Fruit fly (Drosophila melanogaster) whole organism, prepupa: Measurements from ENCODE around the gene ND-30.

Experiments used
- CG10631 ChIP-seq: fragments of 200-800 bp; sonication (Bioruptor generic); optimal IDR thresholded peaks from 2 replicates; lab custom pipeline; 2016; ENCODE audit warnings: missing biosample characterization, missing genetic modification characterization
- CG10669 ChIP-seq: fragments of 200-800 bp; sonication (Bioruptor generic); optimal IDR thresholded peaks from 3 replicates; lab custom pipeline; 2018; ENCODE audit warnings: missing biosample characterization, mild to moderate bottlenecking, missing genetic modification characterization, moderate library complexity
- CG11762 ChIP-seq: fragments of 200-800 bp; sonication (Bioruptor generic); optimal IDR thresholded peaks from 3 replicates; lab custom pipeline; 2016; ENCODE audit warnings: missing biosample characterization, missing genetic modification characterization; ENCODE audit not compliant: insufficient read depth
- CG15336 ChIP-seq: fragments of 200-800 bp; sonication (Bioruptor generic); IDR thresholded peaks from 2 replicates; pipeline ENCODE4 v1.3.6; 2022; ENCODE audit warnings: missing biosample characterization, missing genetic modification characterization
- CG1621 ChIP-seq: fragments of 200-800 bp; sonication (Bioruptor generic); optimal IDR thresholded peaks from 3 replicates; lab custom pipeline; 2018; ENCODE audit warnings: missing biosample characterization, mild to moderate bottlenecking, missing genetic modification characterization
- CG16779 ChIP-seq: fragments of 200-800 bp; sonication (Bioruptor generic); optimal IDR thresholded peaks from 3 replicates; lab custom pipeline; 2017; ENCODE audit warnings: missing biosample characterization, mild to moderate bottlenecking, missing genetic modification characterization
- CG3032 ChIP-seq: fragments of 200-800 bp; optimal IDR thresholded peaks from 2 replicates; lab custom pipeline; 2019; ENCODE audit warnings: missing biosample characterization, mild to moderate bottlenecking, missing genetic modification characterization, moderate library complexity
- CG34406 ChIP-seq: fragments of 200-800 bp; sonication (Bioruptor generic); optimal IDR thresholded peaks from 3 replicates; lab custom pipeline; 2016; ENCODE audit warnings: missing biosample characterization, missing genetic modification characterization
- CG3919 ChIP-seq: fragments of 200-800 bp; sonication (Bioruptor generic); optimal IDR thresholded peaks from 3 replicates; lab custom pipeline; 2016; ENCODE audit warnings: missing biosample characterization, missing genetic modification characterization
- CG6163 ChIP-seq: fragments of 200-800 bp; sonication (Bioruptor generic); IDR thresholded peaks from 3 replicates; pipeline ENCODE4 v1.3.6; 2022; ENCODE audit warnings: missing biosample characterization, missing genetic modification characterization
- CG6276 ChIP-seq: fragments of 200-800 bp; sonication (Bioruptor generic); optimal IDR thresholded peaks from 2 replicates; lab custom pipeline; 2017; ENCODE audit warnings: missing biosample characterization, mild to moderate bottlenecking, missing genetic modification characterization
- CG6792 ChIP-seq: fragments of 200-800 bp; sonication (Bioruptor generic); optimal IDR thresholded peaks from 3 replicates; lab custom pipeline; 2016; ENCODE audit warnings: missing biosample characterization, missing genetic modification characterization
- CG6808 ChIP-seq: fragments of 200-800 bp; sonication (Bioruptor generic); optimal IDR thresholded peaks from 3 replicates; lab custom pipeline; 2017; ENCODE audit warnings: missing biosample characterization, missing genetic modification characterization, mild to moderate bottlenecking, moderate library complexity, missing genetic modification reagents
- CG6854 ChIP-seq: fragments of 200-800 bp; sonication (Bioruptor generic); optimal IDR thresholded peaks from 2 replicates; lab custom pipeline; 2017; ENCODE audit warnings: missing biosample characterization, mild to moderate bottlenecking, missing genetic modification characterization
- CG8119 ChIP-seq: fragments of 200-800 bp; sonication (Bioruptor generic); IDR thresholded peaks from 3 replicates; pipeline ENCODE4 v1.3.6; 2022; ENCODE audit warnings: missing biosample characterization, missing genetic modification characterization
- CG8632 ChIP-seq: fragments of 200-800 bp; sonication (Bioruptor generic); optimal IDR thresholded peaks from 3 replicates; lab custom pipeline; 2016; ENCODE audit warnings: missing biosample characterization, missing genetic modification characterization
- CG9139 ChIP-seq: fragments of 200-800 bp; sonication (Bioruptor generic); optimal IDR thresholded peaks from 3 replicates; lab custom pipeline; 2017; ENCODE audit warnings: missing biosample characterization, mild to moderate bottlenecking, missing genetic modification characterization
- Eip75B ChIP-seq: fragments of 200-800 bp; sonication (Bioruptor generic); optimal IDR thresholded peaks from 3 replicates; lab custom pipeline; 2016; ENCODE audit warnings: missing biosample characterization, missing genetic modification characterization
- Eip78C ChIP-seq: fragments of 200-800 bp; sonication (Bioruptor generic); peaks from one replicate; lab custom pipeline; 2016; ENCODE audit warnings: missing biosample characterization, missing genetic modification characterization
- Hr4 ChIP-seq: fragments of 200-800 bp; sonication (Bioruptor generic); optimal IDR thresholded peaks from 3 replicates; lab custom pipeline; 2016; ENCODE audit warnings: missing biosample characterization, missing genetic modification characterization
- Lpt ChIP-seq: fragments of 200-800 bp; sonication (Bioruptor generic); optimal IDR thresholded peaks from 3 replicates; lab custom pipeline; 2016; ENCODE audit warnings: missing biosample characterization, missing genetic modification characterization
- Smox ChIP-seq: fragments of 200-800 bp; sonication (Bioruptor generic); optimal IDR thresholded peaks from 3 replicates; lab custom pipeline; 2016; ENCODE audit warnings: missing biosample characterization, missing genetic modification characterization
- Sox14 ChIP-seq: fragments of 200-800 bp; sonication (Bioruptor generic); optimal IDR thresholded peaks from 3 replicates; lab custom pipeline; 2016; ENCODE audit warnings: missing biosample characterization, missing genetic modification characterization
- Sox15 ChIP-seq: fragments of 200-800 bp; sonication (Bioruptor generic); optimal IDR thresholded peaks from 3 replicates; lab custom pipeline; 2016; ENCODE audit warnings: missing biosample characterization, missing genetic modification characterization
- cyc ChIP-seq: fragments of 200-800 bp; sonication (Bioruptor generic); optimal IDR thresholded peaks from 3 replicates; lab custom pipeline; 2016; ENCODE audit warnings: missing biosample characterization, missing genetic modification characterization
- dac ChIP-seq: fragments of 200-800 bp; sonication (Bioruptor generic); optimal IDR thresholded peaks from 2 replicates; lab custom pipeline; 2017; ENCODE audit warnings: missing biosample characterization, mild to moderate bottlenecking, missing genetic modification characterization
- dsx ChIP-seq: fragments of 200-800 bp; optimal IDR thresholded peaks from 3 replicates; lab custom pipeline; 2019; ENCODE audit warnings: missing biosample characterization, mild to moderate bottlenecking, missing genetic modification characterization, moderate library complexity; ENCODE audit not compliant: poor library complexity, severe bottlenecking
- eg ChIP-seq: fragments of 200-800 bp; sonication (Bioruptor generic); IDR thresholded peaks from 3 replicates; pipeline ENCODE4 v1.3.6; 2022; ENCODE audit warnings: missing biosample characterization, missing genetic modification characterization
- fd59A ChIP-seq: fragments of 200-800 bp; sonication (Bioruptor generic); optimal IDR thresholded peaks from 2 replicates; lab custom pipeline; 2017; ENCODE audit warnings: missing biosample characterization, mild to moderate bottlenecking, missing genetic modification characterization, missing genetic modification reagents
- fkh ChIP-seq: fragments of 200-800 bp; sonication (Bioruptor generic); optimal IDR thresholded peaks from 3 replicates; lab custom pipeline; 2017; ENCODE audit warnings: missing biosample characterization, mild to moderate bottlenecking, missing genetic modification characterization, moderate library complexity
- lz ChIP-seq: fragments of 200-800 bp; sonication (Bioruptor generic); optimal IDR thresholded peaks from 3 replicates; lab custom pipeline; 2016; ENCODE audit warnings: missing biosample characterization, missing genetic modification characterization
- spab ChIP-seq: fragments of 200-800 bp; sonication (Bioruptor generic); optimal IDR thresholded peaks from 2 replicates; lab custom pipeline; 2017; ENCODE audit warnings: missing biosample characterization, mild to moderate bottlenecking, missing genetic modification characterization, missing genetic modification reagents
- ss ChIP-seq, 2 experiments: fragments of 200-800 bp; sonication (Bioruptor generic); optimal IDR thresholded peaks; 2 replicates in 1 of 2; 3 replicates in 1 of 2; lab custom pipeline; 2017 to 2018; ENCODE audit warnings: mild to moderate bottlenecking in 2 of 2, missing biosample characterization in 2 of 2, missing genetic modification characterization in 2 of 2, moderate library complexity in 1 of 2
- svp ChIP-seq: fragments of 200-800 bp; sonication (Bioruptor generic); peaks from one replicate; lab custom pipeline; 2016; ENCODE audit warnings: missing biosample characterization, missing genetic modification characterization
- topi ChIP-seq: fragments of 200-800 bp; sonication (Bioruptor generic); optimal IDR thresholded peaks from 3 replicates; lab custom pipeline; 2016; ENCODE audit warnings: missing biosample characterization, missing genetic modification characterization
- vri ChIP-seq: fragments of 200-800 bp; sonication (Bioruptor generic); optimal IDR thresholded peaks from 3 replicates; lab custom pipeline; 2016; ENCODE audit warnings: missing biosample characterization, mild to moderate bottlenecking, missing genetic modification characterization

Gene ND-30

dm6 chr3L:3161968-3162367 lies 2.6 kb upstream of the ND-30 start, which contains the start of gene rasp:
rasp (plus strand) TSS chr3L:3162180.
- TF ChIP-seq CG3032 (tag; lab: Kevin White, UChicago) (no peak), CG1621 (tag; lab: Kevin White, UChicago) (peak; percentile 90)

dm6 chr3L:3157651-3158050 lies 1.7 kb downstream of the ND-30 start:
- TF ChIP-seq Hr4 (no peak), Sox14 (GFP tag; lab: Kevin White, UChicago) (no peak), lz (GFP tag; lab: Kevin White, UChicago) (no peak), eg (GFP tag; lab: Robert Waterston, UW) (no peak), dac (GFP tag; lab: Kevin White, UChicago) (no peak), Smox (GFP tag; lab: Kevin White, UChicago) (no peak), CG3919 (GFP tag; lab: Kevin White, UChicago) (no peak), ss (GFP tag; optimal IDR thresholded peaks at IDR 0.05; lab: Kevin White, UChicago) (no peak), Sox15 (GFP tag; lab: Kevin White, UChicago) (no peak), CG16779 (tag; lab: Kevin White, UChicago) (no peak), vri (GFP tag; lab: Kevin White, UChicago) (no peak), topi (GFP tag; lab: Kevin White, UChicago) (no peak)

dm6 chr3L:3150376-3150775 lies 9.0 kb downstream of the ND-30 start:
- TF ChIP-seq CG6163 (GFP tag; lab: Robert Waterston, UW), result no peak
- TF ChIP-seq fkh (GFP tag; lab: Kevin White, UChicago), result no peak
- TF ChIP-seq Lpt (GFP tag; lab: Kevin White, UChicago), result no peak
- TF ChIP-seq Sox15 (GFP tag; lab: Kevin White, UChicago), result no peak
- no peak for TF ChIP-seq Eip78C
- no peak for TF ChIP-seq CG10631 (GFP tag; lab: Kevin White, UChicago)

- TF ChIP-seq CG6163 (GFP tag; lab: Robert Waterston, UW) (peak; percentile 10; the same call in 1 of the 3 replicates), vri (GFP tag; lab: Kevin White, UChicago) (peak; percentile 99), CG15336 (GFP tag; lab: Robert Waterston, UW) (peak; percentile 50), Eip75B (no peak), topi (GFP tag; lab: Kevin White, UChicago) (no peak), svp (GFP tag; lab: Kevin White, UChicago) (peak; percentile 88), CG8119 (GFP tag; lab: Robert Waterston, UW) (peak; percentile 41; the same call in 1 of the 3 replicates), ss (GFP tag; optimal IDR thresholded peaks at IDR 0.05; lab: Kevin White, UChicago) (peak in 1 of 2 experiments; percentile 27), CG16779 (tag; lab: Kevin White, UChicago) (peak; percentile 19)
- TF ChIP-seq, all 60 proteins: peak for 7
Measured at dm6 chr3L:3149060-3149872, 10.1 kb downstream of the ND-30 start.

dm6 chr3L:3148125-3149059 lies 11.0 kb downstream of the ND-30 start, which contains the start of the genes Usp5 and BtbVII:
Usp5 (minus strand) TSS chr3L:3148358.
BtbVII (plus strand) TSS chr3L:3148646.
- TF ChIP-seq CG6276 (GFP tag; lab: Kevin White, UChicago) (no peak), CG8632 (no peak), CG6854 (GFP tag; lab: Kevin White, UChicago) (no peak), Sox14 (GFP tag; lab: Kevin White, UChicago) (peak; percentile 60), CG8119 (GFP tag; lab: Robert Waterston, UW) (peak; percentile 36; the same call in 1 of the 3 replicates), Eip78C (peak; percentile 91), CG11762 (GFP tag; lab: Kevin White, UChicago) (no peak), CG34406 (GFP tag; lab: Kevin White, UChicago) (peak; percentile 55), lz (GFP tag; lab: Kevin White, UChicago) (peak; percentile 79), CG10669 (GFP tag; lab: Kevin White, UChicago) (no peak), CG10631 (GFP tag; lab: Kevin White, UChicago) (no peak), CG6808 (GFP tag; lab: Kevin White, UChicago) (peak; percentile 55), ss (GFP tag; optimal IDR thresholded peaks at IDR 0.05; lab: Kevin White, UChicago) (peak in 1 of 2 experiments; percentile 66), svp (GFP tag; lab: Kevin White, UChicago) (peak; percentile 81), Lpt (GFP tag; lab: Kevin White, UChicago) (no peak), fd59A (GFP tag; lab: Kevin White, UChicago) (peak; percentile 20), CG15336 (GFP tag; lab: Robert Waterston, UW) (0 out of 2 replicates have a peak, but pooled peaks have one; percentile 14), CG9139 (GFP tag; lab: Kevin White, UChicago) (no peak), CG6792 (peak; percentile 48), spab (peak; percentile 6), vri (GFP tag; lab: Kevin White, UChicago) (peak; percentile 19), cyc (GFP tag; lab: Kevin White, UChicago) (peak; percentile 31), Eip75B (peak; percentile 62), dsx (GFP tag; lab: Kevin White, UChicago) (peak; percentile 17), Sox15 (GFP tag; lab: Kevin White, UChicago) (peak; percentile 6)
